Fruit fly (Drosophila melanogaster) whole organism, embryonic: ENCODE measurements around the gene Kif3C.

Source experiments
- Adf1 ChIP-seq: fragments of 200-800 bp; sonication (Bioruptor generic); IDR thresholded peaks from 2 replicates; pipeline ENCODE4 v1.3.6; 2022; ENCODE audit warnings: missing biosample characterization, missing genetic modification characterization
- B-H1 ChIP-seq: fragments of 200-800 bp; sonication (Bioruptor generic); IDR thresholded peaks from 3 replicates; pipeline ENCODE4 v1.3.6; 2022; ENCODE audit warnings: missing biosample characterization, missing genetic modification characterization
- CG1024 ChIP-seq: fragments of 200-800 bp; sonication (Bioruptor generic); IDR thresholded peaks from 2 replicates; pipeline ENCODE4 v1.3.6; 2022; ENCODE audit warnings: missing biosample characterization, missing genetic modification characterization
- CG11723 ChIP-seq: fragments of 200-800 bp; sonication (Bioruptor generic); optimal IDR thresholded peaks from 2 replicates; lab custom pipeline; 2017; ENCODE audit warnings: missing biosample characterization, mild to moderate bottlenecking, missing genetic modification characterization
- CG12942 ChIP-seq: fragments of 200-800 bp; sonication (Bioruptor generic); optimal IDR thresholded peaks from 3 replicates; lab custom pipeline; 2016; ENCODE audit warnings: missing biosample characterization, missing genetic modification characterization
- CG13287 ChIP-seq: fragments of 200-800 bp; sonication (Bioruptor generic); IDR thresholded peaks from 2 replicates; pipeline ENCODE4 v1.3.6; 2022; ENCODE audit warnings: missing biosample characterization, missing genetic modification characterization; ENCODE audit not compliant: partially characterized antibody
- CG17802 ChIP-seq: fragments of 200-800 bp; sonication (Bioruptor generic); optimal IDR thresholded peaks from 2 replicates; lab custom pipeline; 2018; ENCODE audit warnings: missing biosample characterization, mild to moderate bottlenecking, missing genetic modification characterization, moderate library complexity
- CG30020 ChIP-seq: fragments of 200-800 bp; optimal IDR thresholded peaks from 2 replicates; lab custom pipeline; 2019; ENCODE audit warnings: missing biosample characterization, mild to moderate bottlenecking, missing genetic modification characterization, moderate library complexity
- CG3163 ChIP-seq: fragments of 200-800 bp; sonication (Bioruptor generic); optimal IDR thresholded peaks from 3 replicates; lab custom pipeline; 2016; ENCODE audit warnings: missing biosample characterization, missing genetic modification characterization
- CG34376 ChIP-seq: fragments of 200-800 bp; sonication (Bioruptor generic); optimal IDR thresholded peaks from 2 replicates; lab custom pipeline; 2018; ENCODE audit warnings: missing biosample characterization, mild to moderate bottlenecking, missing genetic modification characterization
- CG3726 ChIP-seq: fragments of 200-800 bp; sonication (Bioruptor generic); IDR thresholded peaks from 3 replicates; pipeline ENCODE4, ENCODE4 v1.3.6; 2022; ENCODE audit warnings: missing biosample characterization, missing genetic modification characterization
- CG4282 ChIP-seq: fragments of 200-800 bp; sonication (Bioruptor generic); optimal IDR thresholded peaks from 2 replicates; lab custom pipeline; 2016; ENCODE audit warnings: missing biosample characterization, missing genetic modification characterization
- CG4617 ChIP-seq: fragments of 200-800 bp; sonication (Bioruptor generic); optimal IDR thresholded peaks from 3 replicates; lab custom pipeline; 2016; ENCODE audit warnings: missing biosample characterization, missing genetic modification characterization, borderline replicate concordance
- CG8281 ChIP-seq: fragments of 200-800 bp; sonication (Bioruptor generic); optimal IDR thresholded peaks from 2 replicates; lab custom pipeline; 2018; ENCODE audit warnings: missing biosample characterization, mild to moderate bottlenecking, missing genetic modification characterization, moderate library complexity
- CG8478 ChIP-seq: fragments of >200 bp; optimal IDR thresholded peaks from 2 replicates; lab custom pipeline; 2018
- CG9437 ChIP-seq: fragments of 200-800 bp; sonication (Bioruptor generic); optimal IDR thresholded peaks from 2 replicates; lab custom pipeline; 2018; ENCODE audit warnings: missing biosample characterization, mild to moderate bottlenecking, missing genetic modification characterization
- D19A ChIP-seq: fragments of 200-800 bp; optimal IDR thresholded peaks from 3 replicates; lab custom pipeline; 2019; ENCODE audit warnings: missing biosample characterization, mild to moderate bottlenecking, missing genetic modification characterization, moderate library complexity
- Dbx ChIP-seq: fragments of 200-800 bp; sonication (Bioruptor generic); IDR thresholded peaks from 3 replicates; pipeline ENCODE4 v1.3.6; 2022; ENCODE audit warnings: missing biosample characterization, missing genetic modification characterization
- Elba2 ChIP-seq: fragments of 200-800 bp; sonication (Bioruptor generic); optimal IDR thresholded peaks from 3 replicates; lab custom pipeline; 2016; ENCODE audit warnings: missing biosample characterization, missing genetic modification characterization
- Fer2 ChIP-seq: fragments of 200-800 bp; sonication (Bioruptor generic); optimal IDR thresholded peaks from 2 replicates; lab custom pipeline; 2018; ENCODE audit warnings: missing biosample characterization, mild to moderate bottlenecking, missing genetic modification characterization, moderate library complexity
- HmgZ ChIP-seq: fragments of 200-800 bp; sonication (Bioruptor generic); optimal IDR thresholded peaks from 2 replicates; lab custom pipeline; 2018; ENCODE audit warnings: missing biosample characterization, mild to moderate bottlenecking, missing genetic modification characterization
- MESR4 ChIP-seq: fragments of 200-800 bp; sonication (Bioruptor generic); optimal IDR thresholded peaks from 2 replicates; lab custom pipeline; 2018; ENCODE audit warnings: missing biosample characterization, mild to moderate bottlenecking, missing genetic modification characterization, moderate library complexity
- Mrtf ChIP-seq: fragments of 200-800 bp; sonication (Bioruptor generic); IDR thresholded peaks from 3 replicates; pipeline ENCODE4 v1.3.6; 2022; ENCODE audit warnings: missing biosample characterization, missing genetic modification characterization
- Neu2 ChIP-seq: fragments of 200-800 bp; sonication (Bioruptor generic); optimal IDR thresholded peaks from 3 replicates; lab custom pipeline; 2016; ENCODE audit warnings: missing biosample characterization, missing genetic modification characterization, borderline replicate concordance
- Opbp ChIP-seq: fragments of 200-800 bp; sonication (Bioruptor generic); IDR thresholded peaks from 3 replicates; pipeline ENCODE4 v1.3.6; 2022; ENCODE audit warnings: missing biosample characterization, missing genetic modification characterization; ENCODE audit not compliant: partially characterized antibody
- Sox100B ChIP-seq: fragments of 200-800 bp; sonication (Bioruptor generic); optimal IDR thresholded peaks from 3 replicates; lab custom pipeline; 2018; ENCODE audit warnings: missing biosample characterization, mild to moderate bottlenecking, missing genetic modification characterization
- Xrp1 ChIP-seq: fragments of 200-800 bp; sonication (Bioruptor generic); IDR thresholded peaks from 2 replicates; pipeline ENCODE4 v1.3.6; 2022; ENCODE audit warnings: missing biosample characterization, missing genetic modification characterization
- btn ChIP-seq: fragments of 200-800 bp; sonication (Bioruptor generic); optimal IDR thresholded peaks from 2 replicates; lab custom pipeline; 2016; ENCODE audit warnings: missing biosample characterization, missing genetic modification characterization
- caup ChIP-seq: fragments of 200-800 bp; sonication (Bioruptor generic); optimal IDR thresholded peaks from 3 replicates; lab custom pipeline; 2017; ENCODE audit warnings: missing biosample characterization, mild to moderate bottlenecking, missing genetic modification characterization, moderate library complexity; ENCODE audit not compliant: severe bottlenecking
- cwo ChIP-seq: fragments of 200-800 bp; sonication (Bioruptor generic); optimal IDR thresholded peaks from 3 replicates; lab custom pipeline; 2017; ENCODE audit warnings: missing biosample characterization, missing genetic modification characterization, mild to moderate bottlenecking, moderate library complexity, missing genetic modification reagents
- en ChIP-seq: fragments of 200-800 bp; sonication (Bioruptor generic); optimal IDR thresholded peaks from 2 replicates; lab custom pipeline; 2016; ENCODE audit warnings: missing biosample characterization, missing genetic modification characterization
- eve ChIP-seq, 2 experiments: fragments of >200 bp; optimal IDR thresholded peaks; 2 replicates each; lab custom pipeline; 2017; ENCODE audit warnings: missing biosample characterization in 2 of 2, missing genetic modification characterization in 2 of 2
- gem ChIP-seq: fragments of 200-800 bp; sonication (Bioruptor generic); optimal IDR thresholded peaks from 2 replicates; lab custom pipeline; 2019; ENCODE audit warnings: missing biosample characterization, mild to moderate bottlenecking, missing genetic modification characterization, moderate library complexity
- gfzf ChIP-seq: fragments of 200-800 bp; sonication (Bioruptor generic); optimal IDR thresholded peaks from 2 replicates; lab custom pipeline; 2016; ENCODE audit warnings: missing biosample characterization, mild to moderate bottlenecking, missing genetic modification characterization, moderate library complexity
- gsb ChIP-seq: fragments of 200-800 bp; sonication (Bioruptor generic); IDR thresholded peaks from 2 replicates; pipeline ENCODE4 v1.3.6; 2022; ENCODE audit warnings: missing biosample characterization, missing genetic modification characterization
- ken ChIP-seq: fragments of 200-800 bp; sonication (Bioruptor generic); IDR thresholded peaks from 3 replicates; pipeline ENCODE4 v1.3.6; 2022; ENCODE audit warnings: missing biosample characterization, missing genetic modification characterization
- pan ChIP-seq, 4 experiments: fragments of >200 bp in 3 of 4; fragments of 200-800 bp in 1 of 4; sonication (Bioruptor generic) in 1 of 4; optimal IDR thresholded peaks in 3 of 4; IDR thresholded peaks in 1 of 4; 2 replicates each; pipeline versions ENCODE4 v1.3.6 to Lab custom; 2017 to 2022; ENCODE audit warnings: missing biosample characterization in 2 of 4, missing genetic modification characterization in 2 of 4, mixed read lengths in 1 of 4
- sens ChIP-seq: fragments of 200-800 bp; sonication (Bioruptor generic); peaks from one replicate; lab custom pipeline; 2016; ENCODE audit warnings: missing biosample characterization, missing genetic modification characterization
- sens-2 ChIP-seq: fragments of 200-800 bp; sonication (Bioruptor generic); IDR thresholded peaks from 2 replicates; pipeline ENCODE4 v1.3.6; 2022; ENCODE audit warnings: missing biosample characterization, missing genetic modification characterization
- slou ChIP-seq: fragments of 200-800 bp; sonication (Bioruptor generic); optimal IDR thresholded peaks from 3 replicates; lab custom pipeline; 2016; ENCODE audit warnings: missing biosample characterization, missing genetic modification characterization
- trem ChIP-seq: fragments of 200-800 bp; optimal IDR thresholded peaks from 3 replicates; lab custom pipeline; 2019; ENCODE audit warnings: missing biosample characterization, mild to moderate bottlenecking, missing genetic modification characterization, moderate library complexity
- twi ChIP-seq: fragments of 200-800 bp; optimal IDR thresholded peaks from 2 replicates; lab custom pipeline; 2019; ENCODE audit warnings: missing biosample characterization, mild to moderate bottlenecking, missing genetic modification characterization, moderate library complexity

The Kif3C gene

dm6 chr4:1123769-1124493 lies 23.3 kb upstream of the Kif3C start, which contains the start of gene Arf4 (continued):
- TF ChIP-seq CG9437 (GFP tag; lab: Kevin White, UChicago), result no peak

- TF ChIP-seq MESR4 (GFP tag; lab: Kevin White, UChicago) (peak; percentile 21), sens (GFP tag; lab: Kevin White, UChicago) (peak; percentile 54), pan (optimal IDR thresholded peaks at IDR 0.05; lab: Kevin White, UChicago) (no peak), pan (GFP tag; optimal IDR thresholded peaks at IDR 0.05 in 1 of 2, IDR thresholded peaks at IDR 0.05 in 1 of 2) (no peak)
Observed at dm6 chr4:1124494-1124780, 22.8 kb upstream of the Kif3C start.

dm6 chr4:1126290-1126689 lies 21.0 kb upstream of the Kif3C start, which contains the start of gene CG11155:
Gene CG11155, plus strand, starts transcription at chr4:1126602.
- TF ChIP-seq B-H1 (GFP tag; lab: Robert Waterston, UW) (no peak), Xrp1 (GFP tag; lab: Robert Waterston, UW) (0 out of 2 replicates have a peak, but pooled peaks have one; percentile 34), D19A (tag; lab: Kevin White, UChicago) (peak; percentile 65), en (GFP tag; lab: Kevin White, UChicago) (no peak), cwo (GFP tag; lab: Kevin White, UChicago) (no peak), gsb (GFP tag; lab: Robert Waterston, UW) (no peak), trem (tag; lab: Kevin White, UChicago) (no peak), CG1024 (no peak), Mrtf (GFP tag; lab: Robert Waterston, UW) (no peak), CG4282 (GFP tag; lab: Kevin White, UChicago) (no peak), caup (GFP tag; lab: Kevin White, UChicago) (no peak), CG13287 (GFP tag; lab: Robert Waterston, UW) (no peak), CG4617 (no peak), Fer2 (tag; lab: Kevin White, UChicago) (no peak), HmgZ (tag; lab: Kevin White, UChicago) (no peak), slou (GFP tag; lab: Kevin White, UChicago) (no peak), Opbp (GFP tag; lab: Robert Waterston, UW) (no peak), Dbx (GFP tag; lab: Robert Waterston, UW) (no peak), CG3163 (GFP tag; lab: Kevin White, UChicago) (no peak), CG34376 (GFP tag; lab: Kevin White, UChicago) (no peak), gem (peak; percentile 18), btn (GFP tag; lab: Kevin White, UChicago) (no peak), Adf1 (GFP tag; lab: Robert Waterston, UW) (no peak), CG3726 (GFP tag; lab: Robert Waterston, UW) (no peak)

dm6 chr4:1127000-1127399 lies 20.3 kb upstream of the Kif3C start:
- TF ChIP-seq eve (GFP tag; optimal IDR thresholded peaks at IDR 0.05; lab: Kevin White, UChicago), result peak in 1 of 2 experiments; percentile 43
- peak; percentile 51 for TF ChIP-seq Neu2 (GFP tag; lab: Kevin White, UChicago)
- TF ChIP-seq ken (GFP tag; lab: Robert Waterston, UW), result no peak
- peak; percentile 77 for TF ChIP-seq twi (tag; lab: Kevin White, UChicago)

dm6 chr4:1144715-1145114 lies 2.6 kb upstream of the Kif3C start:
- TF ChIP-seq CG11723 (GFP tag; lab: Kevin White, UChicago) (peak; percentile 1), gfzf (GFP tag; lab: Kevin White, UChicago) (peak; percentile 17), CG8478 (lab: Kevin White, UChicago) (no peak), CG17802 (tag; lab: Kevin White, UChicago) (peak; percentile 37), Elba2 (GFP tag; lab: Kevin White, UChicago) (peak; percentile 47), sens-2 (no peak), eve (GFP tag; optimal IDR thresholded peaks at IDR 0.05; lab: Kevin White, UChicago) (peak in 1 of 2 experiments; percentile 26), CG12942 (GFP tag; lab: Kevin White, UChicago) (no peak), Sox100B (GFP tag; lab: Kevin White, UChicago) (no peak), CG8281 (tag; lab: Kevin White, UChicago) (no peak), CG30020 (tag; lab: Kevin White, UChicago) (peak; percentile 91)
- TF ChIP-seq, all 482 proteins: peak for 6
